Worm (Caenorhabditis elegans) whole organism, L4 larva: ENCODE measurements around the gene F35H10.3.
"Not testable (repeated sequence)": the region's sequence is repeated elsewhere in the genome, so short reads cannot be mapped to it uniquely, and the experiment has no call there.

Experiments
- F10B5.3 ChIP-seq: sonication (generic microtip); optimal IDR thresholded peaks from 2 replicates; lab custom pipeline; 2016; ENCODE audit warnings: mild to moderate bottlenecking, missing genetic modification characterization, missing compliant biosample characterization
- T20F7.1 ChIP-seq: fragments of 200-800 bp; sonication (Bioruptor generic); optimal IDR thresholded peaks from 2 replicates; lab custom pipeline; 2018; ENCODE audit warnings: mild to moderate bottlenecking, missing genetic modification characterization, missing compliant biosample characterization
- T26A8.4 ChIP-seq: fragments of 200-800 bp; sonication (Bioruptor generic); IDR thresholded peaks from 2 replicates; pipeline ENCODE4 v1.3.6; 2022; ENCODE audit warnings: missing genetic modification characterization, missing compliant biosample characterization
- Y75B8A.6 ChIP-seq: fragments of 200-800 bp; sonication (Bioruptor generic); IDR thresholded peaks from 2 replicates; pipeline ENCODE4 v1.3.6; 2022; ENCODE audit warnings: missing genetic modification reagents, missing genetic modification characterization, missing compliant biosample characterization
- aly-2 ChIP-seq: sonication (generic microtip); optimal IDR thresholded peaks from 2 replicates; lab custom pipeline; 2018; ENCODE audit warnings: missing biosample characterization, missing genetic modification characterization
- arid-1 ChIP-seq: fragments of 200-800 bp; sonication (Bioruptor generic); conservative IDR thresholded peaks from 2 replicates; pipeline ENCODE4 v1.3.6; 2022; ENCODE audit warnings: missing genetic modification reagents, missing genetic modification characterization, missing compliant biosample characterization
- ces-1 ChIP-seq: fragments of 150-350 bp; sonication (generic microtip); optimal IDR thresholded peaks from 4 replicates; lab custom pipeline; 2014; ENCODE audit warnings: missing biosample characterization, missing genetic modification reagents, missing genetic modification characterization
- daf-12 ChIP-seq: fragments of 150-350 bp; optimal IDR thresholded peaks from 2 replicates; lab custom pipeline; 2014; ENCODE audit warnings: missing biosample characterization, missing genetic modification reagents, missing genetic modification characterization
- daf-19 ChIP-seq: fragments of 200-800 bp; sonication (Bioruptor generic); conservative IDR thresholded peaks from 2 replicates; pipeline ENCODE4 v1.3.6; 2022; ENCODE audit warnings: missing genetic modification characterization, missing compliant biosample characterization
- dmd-8 ChIP-seq: fragments of 200-800 bp; sonication (Bioruptor generic); IDR thresholded peaks from 2 replicates; pipeline ENCODE4 v1.3.6; 2022; ENCODE audit warnings: missing genetic modification characterization, missing compliant biosample characterization
- dpl-1 ChIP-seq: fragments of 150-350 bp; optimal IDR thresholded peaks from 2 replicates; lab custom pipeline; 2014; ENCODE audit warnings: missing biosample characterization, missing genetic modification reagents, missing genetic modification characterization
- dve-1 ChIP-seq: sonication (generic microtip); optimal IDR thresholded peaks from 2 replicates; lab custom pipeline; 2017; ENCODE audit warnings: antibody characterized with exemption, mild to moderate bottlenecking, missing genetic modification characterization, missing compliant biosample characterization; ENCODE audit not compliant: insufficient read depth
- egl-27 ChIP-seq: sonication (generic microtip); optimal IDR thresholded peaks from 3 replicates; lab custom pipeline; 2017; ENCODE audit warnings: missing biosample characterization, missing genetic modification reagents, missing genetic modification characterization
- fos-1 ChIP-seq: fragments of 150-350 bp; optimal IDR thresholded peaks from 2 replicates; lab custom pipeline; 2014; ENCODE audit warnings: missing biosample characterization, missing genetic modification characterization
- hif-1 ChIP-seq, 2 experiments: sonication (generic microtip); optimal IDR thresholded peaks; 2 replicates each; lab custom pipeline; 2016 to 2017; ENCODE audit warnings: missing compliant biosample characterization in 2 of 2, missing genetic modification characterization in 2 of 2, missing genetic modification reagents in 2 of 2, missing genotype in 2 of 2, mild to moderate bottlenecking in 1 of 2
- hlh-11 ChIP-seq: fragments of 200-800 bp; sonication (Bioruptor generic); optimal IDR thresholded peaks from 2 replicates; lab custom pipeline; 2018; ENCODE audit warnings: mild to moderate bottlenecking, missing genetic modification characterization, missing compliant biosample characterization
- hlh-30 ChIP-seq: sonication (generic microtip); optimal IDR thresholded peaks from 2 replicates; lab custom pipeline; 2017; ENCODE audit warnings: antibody characterized with exemption, mild to moderate bottlenecking, missing genetic modification characterization, missing compliant biosample characterization; ENCODE audit not compliant: insufficient read depth
- jun-1 ChIP-seq: fragments of 150-350 bp; optimal IDR thresholded peaks from 2 replicates; lab custom pipeline; 2014; ENCODE audit warnings: missing biosample characterization, missing genetic modification reagents, missing genetic modification characterization
- lim-7 ChIP-seq: fragments of 200-800 bp; sonication (Bioruptor generic); IDR thresholded peaks from 2 replicates; pipeline ENCODE4 v1.3.6; 2022; ENCODE audit warnings: missing genetic modification characterization, missing compliant biosample characterization
- lin-15B ChIP-seq: fragments of 150-350 bp; sonication (generic microtip); optimal IDR thresholded peaks from 3 replicates; lab custom pipeline; 2014; ENCODE audit warnings: missing biosample characterization, missing genetic modification characterization
- lin-29 ChIP-seq: fragments of 200-800 bp; sonication (Bioruptor generic); IDR thresholded peaks from 2 replicates; pipeline ENCODE4 v1.3.6; 2022; ENCODE audit warnings: missing genetic modification reagents, missing genetic modification characterization, missing compliant biosample characterization
- lin-39 ChIP-seq: fragments of 150-350 bp; optimal IDR thresholded peaks from 2 replicates; lab custom pipeline; 2014; ENCODE audit warnings: missing biosample characterization, missing genetic modification reagents, missing genetic modification characterization
- lsy-2 ChIP-seq, 2 experiments: fragments of 150-350 bp in 1 of 2; sonication (generic microtip) in 1 of 2; optimal IDR thresholded peaks; 2 replicates each; lab custom pipeline; 2014 to 2017; ENCODE audit warnings: missing biosample characterization in 2 of 2, missing genetic modification characterization in 2 of 2
- mxl-2 ChIP-seq: fragments of 200-800 bp; sonication (Bioruptor generic); conservative IDR thresholded peaks from 2 replicates; pipeline ENCODE4 v1.3.6; 2022; ENCODE audit warnings: missing genetic modification reagents, missing genetic modification characterization, missing compliant biosample characterization
- nhr-25 ChIP-seq: sonication (generic microtip); optimal IDR thresholded peaks from 2 replicates; lab custom pipeline; 2017; ENCODE audit warnings: missing genetic modification characterization, mild to moderate bottlenecking, missing compliant biosample characterization, antibody characterized with exemption, moderate library complexity, borderline replicate concordance; ENCODE audit not compliant: insufficient read depth
- nhr-76 ChIP-seq: fragments of 150-350 bp; optimal IDR thresholded peaks from 2 replicates; lab custom pipeline; 2014; ENCODE audit warnings: missing biosample characterization, missing genetic modification characterization
- set-16 ChIP-seq: fragments of 200-800 bp; sonication (Bioruptor generic); IDR thresholded peaks from 2 replicates; pipeline ENCODE4 v1.3.6; 2022; ENCODE audit warnings: missing genetic modification reagents, missing genetic modification characterization, missing compliant biosample characterization
- snpc-1.2 ChIP-seq: fragments of 200-800 bp; sonication (Bioruptor generic); IDR thresholded peaks from 2 replicates; pipeline ENCODE4 v1.3.6; 2022; ENCODE audit warnings: missing genetic modification reagents, missing genetic modification characterization, missing compliant biosample characterization
- tra-1 ChIP-seq: fragments of 200-800 bp; sonication (Bioruptor generic); IDR thresholded peaks from 2 replicates; pipeline ENCODE4 v1.3.6; 2022; ENCODE audit warnings: missing genetic modification reagents, missing genetic modification characterization, missing compliant biosample characterization
- unc-130 ChIP-seq: sonication (generic microtip); optimal IDR thresholded peaks from 2 replicates; lab custom pipeline; 2016; ENCODE audit warnings: missing genetic modification reagents, missing genetic modification characterization, missing compliant biosample characterization
- unc-62 ChIP-seq, 3 experiments: fragments of 150-350 bp in 1 of 3; sonication (generic microtip); optimal IDR thresholded peaks in 2 of 3; peaks in 1 of 3; 1 replicate in 1 of 3; 2 replicates in 2 of 3; lab custom pipeline; 2014 to 2017; ENCODE audit warnings: missing biosample characterization in 3 of 3, missing genetic modification characterization in 3 of 3, missing genetic modification reagents in 3 of 3, missing genotype in 1 of 3

Gene F35H10.3

ce11 chrIV:8339636-8340035, 13.9 kb downstream of the F35H10.3 start, which contains the start of gene lgc-6 (continued):
- TF ChIP-seq ces-1 = no peak

ce11 chrIV:8342385-8342784, 16.6 kb downstream of the F35H10.3 start, which contains the start of gene lgc-5:
Gene lgc-5, plus strand, starts transcription at chrIV:8342685.
- TF ChIP-seq aly-2 (tag; lab: Kevin White, UChicago) = no peak
- no peak for TF ChIP-seq dpl-1
- no peak for TF ChIP-seq F10B5.3 (tag; lab: Kevin White, UChicago)
- no peak for TF ChIP-seq T26A8.4 (GFP tag; lab: Robert Waterston, UW)
- TF ChIP-seq Y75B8A.6 (GFP tag; lab: Robert Waterston, UW) = no peak
- no peak for TF ChIP-seq mxl-2 (GFP tag; lab: Robert Waterston, UW)
- no peak for TF ChIP-seq lsy-2 (tag; optimal IDR thresholded peaks at IDR 0.05; lab: Kevin White, UChicago)
- no peak for TF ChIP-seq lin-39
- TF ChIP-seq nhr-76 = no peak

- peak in 1 of 2 experiments; percentile 34 for TF ChIP-seq unc-62 (GFP tag; optimal IDR thresholded peaks at IDR 0.05 in 1 of 2; lab: Kevin White, UChicago)
- no peak for TF ChIP-seq unc-62 (tag; optimal IDR thresholded peaks at IDR 0.05; lab: Kevin White, UChicago)
- TF ChIP-seq hlh-30 = no peak
- TF ChIP-seq, all 104 proteins: peak for 1
Measured at ce11 chrIV:8345518-8345917, 19.8 kb downstream of the F35H10.3 start, which contains the start of gene F17E9.5. Gene F17E9.5, plus strand, starts transcription at chrIV:8345818.

- TF ChIP-seq nhr-25 (no peak), daf-19 (GFP tag; lab: Robert Waterston, UW) (no peak), unc-130 (GFP tag; lab: Kevin White, UChicago) (no peak), hif-1 (tag; optimal IDR thresholded peaks at IDR 0.05; lab: Kevin White, UChicago) (no peak), T20F7.1 (no peak), lin-15B (tag; lab: Kevin White, UChicago) (no peak), fos-1 (tag; lab: Kevin White, UChicago) (no peak), dpl-1 (no peak), set-16 (GFP tag; lab: Robert Waterston, UW) (no peak), lin-29 (no peak)
- TF ChIP-seq, all 104 proteins: peak for 0
Measured at ce11 chrIV:8347051-8347450, 21.3 kb downstream of the F35H10.3 start, which contains the start of the genes F17E9.18 and F17E9.15. Gene F17E9.18, minus strand, starts transcription at chrIV:8347151. Gene F17E9.15, plus strand, starts transcription at chrIV:8347418.

ce11 chrIV:8348073-8348472, 22.3 kb downstream of the F35H10.3 start, which contains the start of gene F17E9.4:
Gene F17E9.4, plus strand, starts transcription at chrIV:8348373.
- no peak for TF ChIP-seq tra-1 (GFP tag; lab: Robert Waterston, UW)
- TF ChIP-seq daf-12 = no peak
- no peak for TF ChIP-seq jun-1 (tag; lab: Kevin White, UChicago)
- no peak for TF ChIP-seq egl-27 (tag; lab: Kevin White, UChicago)
- TF ChIP-seq dmd-8 (GFP tag; lab: Robert Waterston, UW) = no peak
- TF ChIP-seq dve-1 (tag; lab: Kevin White, UChicago) = no peak
- TF ChIP-seq hlh-11 (tag; lab: Kevin White, UChicago) = no peak

- TF ChIP-seq lim-7; arid-1 (GFP tag; lab: Robert Waterston, UW); snpc-1.2 (GFP tag; lab: Robert Waterston, UW): not testable (repeated sequence)
Measured at ce11 chrIV:8352036-8352435, 26.3 kb downstream of the F35H10.3 start, which contains the start of gene F17E9.16. Gene F17E9.16, plus strand, starts transcription at chrIV:8352336.
